Fruit fly (Drosophila melanogaster): ENCODE data around the gene CG9922.

Gene CG9922

dm6 chr3R:14061988-14062868 is 26.0 kb upstream of the CG9922 start (continued):
- TF ChIP-seq wek (GFP tag; optimal IDR thresholded peaks at IDR 0.05) (no peak), sens-2 (GFP tag; IDR thresholded peaks at IDR 0.05) (no peak), CG18262 (tag; optimal IDR thresholded peaks at IDR 0.05) (peak; percentile 54), CG9817 (tag; optimal IDR thresholded peaks at IDR 0.05) (peak; percentile 25), mirr (GFP tag; optimal IDR thresholded peaks at IDR 0.05) (peak; percentile 47), Gsc (GFP tag; IDR thresholded peaks at IDR 0.05) (no peak), prd (optimal IDR thresholded peaks at IDR 0.05) (no peak), prd (GFP tag; IDR thresholded peaks at IDR 0.05) (no peak), Hr51 (GFP tag; optimal IDR thresholded peaks at IDR 0.05) (peak in 1 of 2 experiments; percentile 60), Dfd (GFP tag; optimal IDR thresholded peaks at IDR 0.05) (no peak), cwo (GFP tag; optimal IDR thresholded peaks at IDR 0.05) (peak; percentile 56), CG6765 (GFP tag; optimal IDR thresholded peaks at IDR 0.05) (peak; percentile 7), CG10321 (GFP tag; IDR thresholded peaks at IDR 0.05) (no peak), mam (GFP tag; optimal IDR thresholded peaks at IDR 0.05) (no peak), ttk (GFP tag; IDR thresholded peaks at IDR 0.05) (no peak), Atf3 (GFP tag; optimal IDR thresholded peaks at IDR 0.05) (no peak), Elba2 (GFP tag; optimal IDR thresholded peaks at IDR 0.05) (no peak), CG18764 (GFP tag; optimal IDR thresholded peaks at IDR 0.05) (no peak), CG32532 (GFP tag; IDR thresholded peaks at IDR 0.05) (peak; percentile 18; the same call in 1 of the 2 replicates), tin (GFP tag; optimal IDR thresholded peaks at IDR 0.05) (peak; percentile 39), psq (GFP tag; optimal IDR thresholded peaks at IDR 0.05) (peak; percentile 2), CG2199 (GFP tag; IDR thresholded peaks at IDR 0.05) (peak; percentile 85; the same call in 2 of the 3 replicates), CG6689 (GFP tag; IDR thresholded peaks at IDR 0.05) (peak; percentile 43), dmrt11E (tag; optimal IDR thresholded peaks at IDR 0.05) (no peak), CG11247 (GFP tag; IDR thresholded peaks at IDR 0.05) (no peak), CG3726 (GFP tag; IDR thresholded peaks at IDR 0.05) (no peak), CG4404 (GFP tag; IDR thresholded peaks at IDR 0.05) (no peak), Ets97D (GFP tag; optimal IDR thresholded peaks at IDR 0.05) (no peak), zen (tag; optimal IDR thresholded peaks at IDR 0.05) (no peak), chinmo (GFP tag; IDR thresholded peaks at IDR 0.05; ENCODE audit: partially characterized antibody) (0 out of 4 replicates have a peak, but pooled peaks have one; percentile 39), CG43689 (GFP tag; IDR thresholded peaks at IDR 0.05) (no peak), Dip2 (GFP tag; IDR thresholded peaks at IDR 0.05) (no peak), ham (GFP tag; IDR thresholded peaks at IDR 0.05) (no peak), nau (GFP tag; optimal IDR thresholded peaks at IDR 0.05) (peak; percentile 46), Nf-YA (GFP tag; IDR thresholded peaks at IDR 0.05) (no peak), CG7556 (GFP tag; optimal IDR thresholded peaks at IDR 0.05) (peak; percentile 36), CG32767 (GFP tag; IDR thresholded peaks at IDR 0.05) (no peak), CG17359 (tag; optimal IDR thresholded peaks at IDR 0.05) (no peak), B-H1 (GFP tag; IDR thresholded peaks at IDR 0.05) (no peak; the same call in 2 of the 3 replicates), knrl (GFP tag; IDR thresholded peaks at IDR 0.05; ENCODE audit: partially characterized antibody) (no peak), Fer1 (GFP tag; optimal IDR thresholded peaks at IDR 0.05) (peak; percentile 66), CG31441 (GFP tag; IDR thresholded peaks at IDR 0.05) (peak; percentile 65), Hand (GFP tag; optimal IDR thresholded peaks at IDR 0.05) (no peak), TFAM (GFP tag; optimal IDR thresholded peaks at IDR 0.05) (no peak), CG3163 (GFP tag; optimal IDR thresholded peaks at IDR 0.05) (no peak), CG13624 (GFP tag; optimal IDR thresholded peaks at IDR 0.05) (peak; percentile 41), CG30020 (tag; optimal IDR thresholded peaks at IDR 0.05) (no peak), HLH4C (GFP tag; IDR thresholded peaks at IDR 0.05; ENCODE audit: partially characterized antibody) (no peak), Meics (GFP tag; optimal IDR thresholded peaks at IDR 0.05) (peak; percentile 71), ci (GFP tag; IDR thresholded peaks at IDR 0.05) (no peak)
